Worm (Caenorhabditis elegans) whole organism, mixed stage, embryonic: ENCODE results near the gene pms-2.

Experiments used
- mep-1 ChIP-seq: fragments of 150-350 bp; optimal IDR thresholded peaks from 2 replicates; lab custom pipeline; 2017; ENCODE audit warnings: missing biosample characterization, missing genetic modification reagents, missing genetic modification characterization, inconsistent platforms
- snpc-4 ChIP-seq: fragments of 150-350 bp; optimal IDR thresholded peaks from 2 replicates; lab custom pipeline; 2014; ENCODE audit warnings: missing biosample characterization, missing genetic modification characterization

DNA sequence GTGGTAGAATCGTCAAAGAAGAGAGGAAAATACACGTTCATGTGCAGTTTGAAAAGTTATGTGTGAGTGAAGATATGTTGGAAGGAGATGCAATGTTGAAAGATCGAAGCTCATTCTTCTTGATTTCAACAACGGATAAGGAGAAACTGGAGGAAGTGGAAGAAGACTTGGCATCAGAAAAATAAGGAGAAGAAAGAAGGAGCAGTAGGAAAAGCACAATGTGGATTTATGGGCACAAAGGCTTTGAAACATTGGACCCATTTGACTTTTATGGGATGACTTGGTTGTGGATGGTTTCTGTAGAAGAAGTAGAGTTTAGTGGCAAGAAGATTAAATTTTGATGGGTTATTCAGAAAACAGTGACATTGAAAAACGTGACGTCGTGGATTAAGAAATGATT lies 49.7 kb upstream of the pms-2 start:
- TF ChIP-seq mep-1 (tag; lab: Kevin White, UChicago) (no peak), snpc-4 (tag; lab: Kevin White, UChicago) (no peak)
